Worm (Caenorhabditis elegans) whole organism, young adult: ENCODE measurements around the gene F20A1.8.

ENCODE experiments used
- B0019.2 ChIP-seq: fragments of 200-800 bp; sonication (Bioruptor generic); conservative IDR thresholded peaks from 2 replicates; pipeline ENCODE4 v1.3.6; 2022; ENCODE audit warnings: missing genetic modification reagents, missing genetic modification characterization, missing compliant biosample characterization
- B0035.1 ChIP-seq: sonication (generic microtip); optimal IDR thresholded peaks from 2 replicates; lab custom pipeline; 2016; ENCODE audit warnings: missing genetic modification characterization, mild to moderate bottlenecking, missing compliant biosample characterization, missing genotype, missing genetic modification reagents
- F23B12.7 ChIP-seq: sonication (generic microtip); optimal IDR thresholded peaks from 2 replicates; lab custom pipeline; 2017; ENCODE audit warnings: missing genetic modification characterization, mild to moderate bottlenecking, missing compliant biosample characterization, antibody characterized with exemption, moderate library complexity; ENCODE audit not compliant: insufficient read depth
- F52B5.7 ChIP-seq: sonication (generic microtip); optimal IDR thresholded peaks from 2 replicates; lab custom pipeline; 2016; ENCODE audit warnings: mild to moderate bottlenecking, missing genetic modification characterization, missing compliant biosample characterization
- F55B11.4 ChIP-seq: sonication (generic microtip); optimal IDR thresholded peaks from 2 replicates; lab custom pipeline; 2016; ENCODE audit warnings: missing compliant biosample characterization, missing genetic modification characterization, borderline replicate concordance; ENCODE audit not compliant: insufficient read depth
- Y53F4B.3 ChIP-seq: fragments of 200-800 bp; sonication (Bioruptor generic); IDR thresholded peaks from 2 replicates; pipeline ENCODE4 v1.3.6; 2022; ENCODE audit warnings: missing genetic modification reagents, missing genetic modification characterization, missing compliant biosample characterization
- Y67H2A.10 ChIP-seq: fragments of 200-800 bp; sonication (Bioruptor generic); conservative IDR thresholded peaks from 2 replicates; pipeline ENCODE4 v1.3.6; 2022; ENCODE audit warnings: missing genetic modification reagents, missing genetic modification characterization, missing compliant biosample characterization
- bed-1 ChIP-seq: fragments of 200-800 bp; sonication (Bioruptor generic); IDR thresholded peaks from 2 replicates; pipeline ENCODE4 v1.3.6; 2022; ENCODE audit warnings: missing genetic modification reagents, missing genetic modification characterization, missing compliant biosample characterization
- ccch-3 ChIP-seq: fragments of 200-800 bp; sonication (Bioruptor generic); optimal IDR thresholded peaks from 2 replicates; lab custom pipeline; 2018; ENCODE audit warnings: mild to moderate bottlenecking, missing genetic modification characterization, missing compliant biosample characterization
- ceh-40 ChIP-seq: fragments of 200-800 bp; sonication (Bioruptor generic); IDR thresholded peaks from 2 replicates; pipeline ENCODE4 v1.3.6; 2022; ENCODE audit warnings: missing genetic modification characterization, missing compliant biosample characterization
- ceh-58 ChIP-seq: fragments of 200-800 bp; sonication (Bioruptor generic); IDR thresholded peaks from 2 replicates; pipeline ENCODE4 v1.3.6; 2022; ENCODE audit warnings: missing genetic modification characterization, missing compliant biosample characterization
- chd-7 ChIP-seq: sonication (generic microtip); optimal IDR thresholded peaks from 2 replicates; lab custom pipeline; 2016; ENCODE audit warnings: mild to moderate bottlenecking, missing genetic modification characterization, moderate library complexity, missing compliant biosample characterization
- dox-1 ChIP-seq: fragments of 200-800 bp; sonication (Bioruptor generic); IDR thresholded peaks from 2 replicates; pipeline ENCODE4 v1.3.6; 2022; ENCODE audit warnings: missing genetic modification reagents, missing genetic modification characterization, missing compliant biosample characterization
- hlh-26 ChIP-seq: fragments of 200-800 bp; sonication (Bioruptor generic); conservative IDR thresholded peaks from 2 replicates; pipeline ENCODE4 v1.3.6; 2022; ENCODE audit warnings: missing genetic modification reagents, missing genetic modification characterization, missing compliant biosample characterization
- hsf-1 ChIP-seq: fragments of 200-800 bp; sonication (Bioruptor generic); IDR thresholded peaks from 2 replicates; pipeline ENCODE4 v1.3.6; 2022; ENCODE audit warnings: missing genetic modification reagents, missing genetic modification characterization, missing compliant biosample characterization
- let-526 ChIP-seq: fragments of 200-800 bp; sonication (Bioruptor generic); IDR thresholded peaks from 2 replicates; pipeline ENCODE4 v1.3.6; 2022; ENCODE audit warnings: missing genetic modification reagents, missing genetic modification characterization, missing compliant biosample characterization
- let-607 ChIP-seq, 2 experiments: fragments of 200-800 bp in 1 of 2; sonication (Bioruptor generic) in 1 of 2; sonication (generic microtip) in 1 of 2; optimal IDR thresholded peaks; 2 replicates each; lab custom pipeline; 2016 to 2018; ENCODE audit warnings: mild to moderate bottlenecking in 2 of 2, missing compliant biosample characterization in 2 of 2, missing genetic modification characterization in 2 of 2, moderate library complexity in 2 of 2, missing genotype in 1 of 2
- lin-26 ChIP-seq: fragments of 200-800 bp; sonication (Bioruptor generic); IDR thresholded peaks from 2 replicates; pipeline ENCODE4 v1.3.6; 2022; ENCODE audit warnings: missing genetic modification reagents, missing genetic modification characterization, missing compliant biosample characterization
- lsl-1 ChIP-seq: fragments of 200-800 bp; sonication (Bioruptor generic); optimal IDR thresholded peaks from 2 replicates; lab custom pipeline; 2018; ENCODE audit warnings: mild to moderate bottlenecking, missing genetic modification characterization, moderate library complexity, missing compliant biosample characterization
- lsy-27 ChIP-seq: sonication (generic microtip); optimal IDR thresholded peaks from 2 replicates; lab custom pipeline; 2017; ENCODE audit warnings: missing genetic modification characterization, mild to moderate bottlenecking, missing compliant biosample characterization, antibody characterized with exemption, missing genotype, borderline replicate concordance; ENCODE audit not compliant: insufficient read depth
- madf-10 ChIP-seq: sonication (generic microtip); optimal IDR thresholded peaks from 2 replicates; lab custom pipeline; 2016; ENCODE audit warnings: mild to moderate bottlenecking, missing genetic modification characterization, missing compliant biosample characterization
- madf-3 ChIP-seq: fragments of 200-800 bp; sonication (Bioruptor generic); IDR thresholded peaks from 2 replicates; pipeline ENCODE4 v1.3.6; 2022; ENCODE audit warnings: missing genetic modification reagents, missing genetic modification characterization, missing compliant biosample characterization
- mes-4 ChIP-seq: sonication (generic microtip); optimal IDR thresholded peaks from 2 replicates; lab custom pipeline; 2016; ENCODE audit warnings: missing genotype, missing genetic modification characterization, missing compliant biosample characterization
- nfyb-1 ChIP-seq: fragments of 200-800 bp; sonication (Bioruptor generic); IDR thresholded peaks from 2 replicates; pipeline ENCODE4 v1.3.6; 2022; ENCODE audit warnings: missing genetic modification reagents, missing genetic modification characterization, missing compliant biosample characterization
- nhr-179 ChIP-seq: sonication (generic microtip); optimal IDR thresholded peaks from 2 replicates; lab custom pipeline; 2016; ENCODE audit warnings: mild to moderate bottlenecking, missing genetic modification characterization, missing compliant biosample characterization
- nhr-27 ChIP-seq: fragments of 200-800 bp; sonication (Bioruptor generic); optimal IDR thresholded peaks from 2 replicates; lab custom pipeline; 2018; ENCODE audit warnings: mild to moderate bottlenecking, missing genetic modification characterization, moderate library complexity, missing compliant biosample characterization
- pha-4 ChIP-seq: fragments of 150-350 bp; sonication (generic microtip); optimal IDR thresholded peaks from 2 replicates; lab custom pipeline; 2014; ENCODE audit warnings: missing biosample characterization, missing genetic modification reagents, missing genetic modification characterization
- rcor-1 ChIP-seq: fragments of 200-800 bp; sonication (Bioruptor generic); IDR thresholded peaks from 2 replicates; pipeline ENCODE4 v1.3.6; 2022; ENCODE audit warnings: missing genetic modification reagents, missing genetic modification characterization, missing compliant biosample characterization
- rec-8 ChIP-seq, 2 experiments: sonication (generic microtip); optimal IDR thresholded peaks; 2 replicates each; lab custom pipeline; 2016; ENCODE audit warnings: mild to moderate bottlenecking in 2 of 2, missing genetic modification characterization in 2 of 2, missing genetic modification reagents in 2 of 2, missing genotype in 2 of 2, missing biosample characterization in 1 of 2, missing compliant biosample characterization in 1 of 2, moderate library complexity in 1 of 2
- rpc-1 ChIP-seq, 2 experiments: fragments of 150-350 bp in 1 of 2; sonication (generic microtip) in 1 of 2; optimal IDR thresholded peaks; 2 replicates each; lab custom pipeline; 2014 to 2018; ENCODE audit warnings: missing biosample characterization in 1 of 2, missing genetic modification characterization in 1 of 2, missing genetic modification reagents in 1 of 2, missing genotype in 1 of 2
- sdz-38 ChIP-seq: sonication (generic microtip); optimal IDR thresholded peaks from 2 replicates; lab custom pipeline; 2016; ENCODE audit warnings: missing genotype, missing genetic modification characterization, missing compliant biosample characterization
- snpc-1.1 ChIP-seq: sonication (generic microtip); optimal IDR thresholded peaks from 2 replicates; lab custom pipeline; 2017; ENCODE audit warnings: missing genetic modification characterization, mild to moderate bottlenecking, missing compliant biosample characterization, antibody characterized with exemption, moderate library complexity, missing genotype, missing genetic modification reagents; ENCODE audit not compliant: insufficient read depth
- snpc-3.4 ChIP-seq: sonication (generic microtip); optimal IDR thresholded peaks from 2 replicates; lab custom pipeline; 2017; ENCODE audit warnings: missing genetic modification characterization, mild to moderate bottlenecking, missing compliant biosample characterization, antibody characterized with exemption, moderate library complexity, missing genotype, missing genetic modification reagents
- tbp1 ChIP-seq: fragments of 200-800 bp; sonication (Bioruptor generic); optimal IDR thresholded peaks from 2 replicates; lab custom pipeline; 2018; ENCODE audit warnings: mild to moderate bottlenecking, missing genetic modification characterization, missing compliant biosample characterization
- tbx-9 ChIP-seq: sonication (generic microtip); optimal IDR thresholded peaks from 2 replicates; lab custom pipeline; 2016; ENCODE audit warnings: borderline replicate concordance, missing genetic modification characterization, inconsistent platforms, missing compliant biosample characterization
- unc-130 ChIP-seq: sonication (generic microtip); optimal IDR thresholded peaks from 2 replicates; lab custom pipeline; 2016; ENCODE audit warnings: missing genetic modification reagents, missing genetic modification characterization, missing compliant biosample characterization
- ztf-28 ChIP-seq: fragments of 200-800 bp; sonication (Bioruptor generic); IDR thresholded peaks from 2 replicates; pipeline ENCODE4 v1.3.6; 2022; ENCODE audit warnings: missing genetic modification reagents, missing genetic modification characterization, missing compliant biosample characterization
- ztf-3 ChIP-seq: fragments of 200-800 bp; sonication (Bioruptor generic); optimal IDR thresholded peaks from 2 replicates; lab custom pipeline; 2018; ENCODE audit warnings: mild to moderate bottlenecking, missing genetic modification characterization, missing compliant biosample characterization

F20A1.8 gene

DNA sequence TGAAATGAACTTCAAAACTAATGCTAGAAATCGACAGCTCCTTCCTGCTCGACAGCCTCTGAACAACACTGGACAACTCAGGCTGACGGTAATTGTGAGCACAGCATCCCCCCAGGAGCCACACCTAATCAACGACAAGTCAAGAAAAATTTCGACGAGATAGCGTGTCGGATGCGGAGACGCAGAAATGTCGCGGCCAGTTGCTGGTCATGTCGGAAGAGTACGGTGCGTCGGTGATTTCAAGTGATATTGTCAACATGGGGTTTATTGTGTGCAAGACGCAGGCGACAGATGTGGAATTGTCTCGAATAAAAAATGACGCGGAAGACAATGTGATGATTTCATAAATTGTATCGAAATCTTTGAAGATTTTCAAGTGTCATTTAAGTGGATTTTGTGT is 10.9 kb downstream of the F20A1.8 start, which contains the start of gene twk-11:
Gene twk-11 (minus strand): TSS at position 101 of the 400 bp plus-strand sequence.
- TF ChIP-seq B0019.2 (GFP tag; lab: Robert Waterston, UW) (no peak), unc-130 (GFP tag; lab: Kevin White, UChicago) (no peak), nhr-179 (no peak), rec-8 (tag; optimal IDR thresholded peaks at IDR 0.05; lab: Kevin White, UChicago) (no peak), Y53F4B.3 (GFP tag; lab: Robert Waterston, UW) (no peak), F23B12.7 (tag; lab: Kevin White, UChicago) (no peak), ceh-58 (GFP tag; lab: Robert Waterston, UW) (no peak), tbx-9 (tag; lab: Kevin White, UChicago) (no peak), snpc-3.4 (tag; lab: Kevin White, UChicago) (no peak), tbp1 (GFP tag; lab: Kevin White, UChicago) (no peak), ceh-40 (no peak), madf-10 (tag; lab: Kevin White, UChicago) (no peak)

- TF ChIP-seq ccch-3 (GFP tag; lab: Kevin White, UChicago) (no peak), chd-7 (no peak), dox-1 (GFP tag; lab: Robert Waterston, UW) (no peak), pha-4 (tag; lab: Kevin White, UChicago) (no peak), madf-10 (tag; lab: Kevin White, UChicago) (no peak), rcor-1 (GFP tag; lab: Robert Waterston, UW) (no peak), lsl-1 (GFP tag; lab: Kevin White, UChicago) (no peak), Y67H2A.10 (GFP tag; lab: Robert Waterston, UW) (no peak), F55B11.4 (no peak), snpc-1.1 (tag; lab: Kevin White, UChicago) (no peak), snpc-3.4 (tag; lab: Kevin White, UChicago) (no peak), F23B12.7 (tag; lab: Kevin White, UChicago) (no peak), hlh-26 (GFP tag; lab: Robert Waterston, UW) (no peak), ceh-58 (GFP tag; lab: Robert Waterston, UW) (no peak), rpc-1 (optimal IDR thresholded peaks at IDR 0.05; lab: Kevin White, UChicago) (no peak), rpc-1 (tag; optimal IDR thresholded peaks at IDR 0.05; lab: Kevin White, UChicago) (no peak), lin-26 (GFP tag; lab: Robert Waterston, UW) (no peak), sdz-38 (tag; lab: Kevin White, UChicago) (no peak), hsf-1 (GFP tag; lab: Robert Waterston, UW) (no peak), nhr-27 (no peak), lsy-27 (tag; lab: Kevin White, UChicago) (no peak)
Measured at ce11 chrV:7027055-7027454, 20.4 kb downstream of the F20A1.8 start, which contains the start of gene F20A1.6. F20A1.6 (minus strand) TSS chrV:7027155.

ce11 chrV:7022981-7023380 is 24.4 kb downstream of the F20A1.8 start:
- TF ChIP-seq let-526 (GFP tag; lab: Robert Waterston, UW) (no peak), ztf-3 (GFP tag; lab: Kevin White, UChicago) (no peak), bed-1 (GFP tag; lab: Robert Waterston, UW) (no peak), B0035.1 (tag; lab: Kevin White, UChicago) (no peak), F52B5.7 (tag; lab: Kevin White, UChicago) (no peak), mes-4 (no peak), tbx-9 (tag; lab: Kevin White, UChicago) (no peak), ztf-28 (GFP tag; lab: Robert Waterston, UW) (no peak), madf-3 (GFP tag; lab: Robert Waterston, UW) (no peak), nfyb-1 (GFP tag; lab: Robert Waterston, UW) (no peak), let-607 (tag; optimal IDR thresholded peaks at IDR 0.05; lab: Kevin White, UChicago) (no peak), lsy-27 (tag; lab: Kevin White, UChicago) (no peak)
